Fruit fly (Drosophila melanogaster) whole organism, embryonic: ENCODE results near the gene Pde11.

ENCODE experiments used
- Asciz ChIP-seq: fragments of 200-800 bp; sonication (Bioruptor generic); optimal IDR thresholded peaks from 2 replicates; lab custom pipeline; 2017; ENCODE audit warnings: missing biosample characterization, mild to moderate bottlenecking, missing genetic modification characterization, missing genetic modification reagents
- BEAF-32 ChIP-seq: fragments of 200-800 bp; sonication (Bioruptor generic); optimal IDR thresholded peaks from 3 replicates; lab custom pipeline; 2017; ENCODE audit warnings: missing biosample characterization, missing genetic modification characterization, mild to moderate bottlenecking, moderate library complexity, missing genetic modification reagents
- CG11696 ChIP-seq: fragments of 200-800 bp; sonication (Bioruptor generic); IDR thresholded peaks from 2 replicates; pipeline ENCODE4 v1.3.6; 2022; ENCODE audit warnings: missing biosample characterization, missing genetic modification characterization
- CG12071 ChIP-seq: fragments of 200-800 bp; sonication (Bioruptor generic); optimal IDR thresholded peaks from 3 replicates; lab custom pipeline; 2018; ENCODE audit warnings: missing biosample characterization, mild to moderate bottlenecking, missing genetic modification characterization
- CG12236 ChIP-seq: fragments of 200-800 bp; sonication (Bioruptor generic); optimal IDR thresholded peaks from 2 replicates; lab custom pipeline; 2016; ENCODE audit warnings: missing biosample characterization, missing genetic modification characterization
- CG12659 ChIP-seq: fragments of 200-800 bp; sonication (Bioruptor generic); optimal IDR thresholded peaks from 3 replicates; lab custom pipeline; 2017; ENCODE audit warnings: mild to moderate bottlenecking, missing biosample characterization, missing genetic modification reagents, missing genetic modification characterization
- CG15514 ChIP-seq: fragments of 200-800 bp; sonication (Bioruptor generic); optimal IDR thresholded peaks from 3 replicates; lab custom pipeline; 2017; ENCODE audit warnings: missing biosample characterization, missing genetic modification characterization, mild to moderate bottlenecking, moderate library complexity, missing genetic modification reagents
- CG1602 ChIP-seq: fragments of 200-800 bp; sonication (Bioruptor generic); optimal IDR thresholded peaks from 3 replicates; lab custom pipeline; 2016; ENCODE audit warnings: missing biosample characterization, missing genetic modification characterization
- CG17186 ChIP-seq: fragments of 200-800 bp; sonication (Bioruptor generic); optimal IDR thresholded peaks from 3 replicates; lab custom pipeline; 2017; ENCODE audit warnings: missing biosample characterization, missing genetic modification reagents, missing genetic modification characterization
- CG17568 ChIP-seq: fragments of 200-800 bp; sonication (Bioruptor generic); optimal IDR thresholded peaks from 2 replicates; lab custom pipeline; 2018; ENCODE audit warnings: missing biosample characterization, mild to moderate bottlenecking, missing genetic modification characterization, moderate library complexity
- CG2875 ChIP-seq: fragments of 200-800 bp; sonication (Bioruptor generic); optimal IDR thresholded peaks from 2 replicates; lab custom pipeline; 2017; ENCODE audit warnings: missing biosample characterization, mild to moderate bottlenecking, missing genetic modification characterization, missing genetic modification reagents
- CG34224 ChIP-seq: fragments of 200-800 bp; sonication (Bioruptor generic); IDR thresholded peaks from 3 replicates; pipeline ENCODE4 v1.3.6; 2022; ENCODE audit warnings: missing biosample characterization, missing genetic modification characterization; ENCODE audit not compliant: partially characterized antibody
- CG4328 ChIP-seq: fragments of 200-800 bp; sonication (Bioruptor generic); optimal IDR thresholded peaks from 3 replicates; lab custom pipeline; 2017; ENCODE audit warnings: missing biosample characterization, missing genetic modification reagents, missing genetic modification characterization
- CG7271 ChIP-seq: fragments of 200-800 bp; sonication (Bioruptor generic); optimal IDR thresholded peaks from 2 replicates; lab custom pipeline; 2018; ENCODE audit warnings: missing biosample characterization, mild to moderate bottlenecking, missing genetic modification characterization, moderate library complexity
- CG7556 ChIP-seq: fragments of 200-800 bp; sonication (Bioruptor generic); optimal IDR thresholded peaks from 2 replicates; lab custom pipeline; 2017; ENCODE audit warnings: missing biosample characterization, mild to moderate bottlenecking, missing genetic modification characterization
- CG9727 ChIP-seq: fragments of 200-800 bp; sonication (Bioruptor generic); optimal IDR thresholded peaks from 3 replicates; lab custom pipeline; 2017; ENCODE audit warnings: missing biosample characterization, mild to moderate bottlenecking, missing genetic modification characterization
- CkIIα-i1 ChIP-seq: fragments of 200-800 bp; sonication (Bioruptor generic); IDR thresholded peaks from 2 replicates; pipeline ENCODE4 v1.3.6; 2022; ENCODE audit warnings: missing biosample characterization, missing genetic modification characterization
- D ChIP-seq, 2 experiments: fragments of 200-800 bp in 1 of 2; fragments of >200 bp in 1 of 2; sonication (Bioruptor generic) in 1 of 2; optimal IDR thresholded peaks; 2 replicates in 1 of 2; 3 replicates in 1 of 2; lab custom pipeline; 2017; ENCODE audit warnings: mild to moderate bottlenecking in 1 of 2, missing biosample characterization in 1 of 2, missing genetic modification characterization in 1 of 2, missing genetic modification reagents in 1 of 2
- HHEX ChIP-seq: fragments of 200-800 bp; sonication (Bioruptor generic); optimal IDR thresholded peaks from 3 replicates; lab custom pipeline; 2017; ENCODE audit warnings: missing biosample characterization, mild to moderate bottlenecking, missing genetic modification characterization, missing genetic modification reagents
- HmgD ChIP-seq: fragments of 200-800 bp; sonication (Bioruptor generic); optimal IDR thresholded peaks from 3 replicates; lab custom pipeline; 2016; ENCODE audit warnings: missing biosample characterization, missing genetic modification characterization
- Hr39 ChIP-seq: fragments of >200 bp; optimal IDR thresholded peaks from 2 replicates; lab custom pipeline; 2017
- Lpt ChIP-seq: fragments of >200 bp; optimal IDR thresholded peaks from 2 replicates; lab custom pipeline; 2018; ENCODE audit warnings: missing biosample characterization, missing genetic modification characterization
- Mes4 ChIP-seq: fragments of 200-800 bp; sonication (Bioruptor generic); optimal IDR thresholded peaks from 2 replicates; lab custom pipeline; 2016; ENCODE audit warnings: missing biosample characterization, missing genetic modification characterization
- Rx ChIP-seq: fragments of 200-800 bp; sonication (Bioruptor generic); IDR thresholded peaks from 2 replicates; pipeline ENCODE4 v1.3.6; 2022; ENCODE audit warnings: missing biosample characterization, missing genetic modification characterization
- aop ChIP-seq: fragments of 200-800 bp; sonication (Bioruptor generic); IDR thresholded peaks from 2 replicates; pipeline ENCODE4 v1.3.6; 2022; ENCODE audit warnings: missing biosample characterization, missing genetic modification characterization
- ase ChIP-seq: fragments of 200-800 bp; sonication (Bioruptor generic); IDR thresholded peaks from 3 replicates; pipeline ENCODE4 v1.3.6; 2022; ENCODE audit warnings: missing biosample characterization, missing genetic modification characterization
- bcd ChIP-seq: fragments of 200-800 bp; sonication (Bioruptor generic); optimal IDR thresholded peaks from 2 replicates; lab custom pipeline; 2017; ENCODE audit warnings: missing biosample characterization, mild to moderate bottlenecking, missing genetic modification characterization
- bowl ChIP-seq: fragments of 200-800 bp; sonication (Bioruptor generic); IDR thresholded peaks from 2 replicates; pipeline ENCODE4 v1.3.6; 2022; ENCODE audit warnings: missing biosample characterization, missing genetic modification characterization
- cg ChIP-seq: fragments of 200-800 bp; sonication (Bioruptor generic); optimal IDR thresholded peaks from 3 replicates; lab custom pipeline; 2019; ENCODE audit warnings: missing biosample characterization, mild to moderate bottlenecking, missing genetic modification characterization, moderate library complexity
- gcm ChIP-seq: fragments of 200-800 bp; sonication (Bioruptor generic); optimal IDR thresholded peaks from 2 replicates; lab custom pipeline; 2019; ENCODE audit warnings: missing biosample characterization, mild to moderate bottlenecking, missing genetic modification characterization, moderate library complexity
- hbn ChIP-seq: fragments of 200-800 bp; sonication (Bioruptor generic); IDR thresholded peaks from 2 replicates; pipeline ENCODE4 v1.3.6; 2022; ENCODE audit warnings: missing biosample characterization, missing genetic modification characterization; ENCODE audit not compliant: partially characterized antibody
- jing ChIP-seq: fragments of 200-800 bp; sonication (Bioruptor generic); optimal IDR thresholded peaks from 2 replicates; lab custom pipeline; 2018; ENCODE audit warnings: missing biosample characterization, mild to moderate bottlenecking, missing genetic modification characterization
- kni ChIP-seq: fragments of 200-800 bp; sonication (Bioruptor generic); optimal IDR thresholded peaks from 3 replicates; lab custom pipeline; 2017; ENCODE audit warnings: mild to moderate bottlenecking, missing biosample characterization, missing genetic modification reagents, missing genetic modification characterization
- luna ChIP-seq: fragments of 200-800 bp; sonication (Bioruptor generic); optimal IDR thresholded peaks from 2 replicates; lab custom pipeline; 2016; ENCODE audit warnings: missing biosample characterization, missing genetic modification characterization
- mld ChIP-seq: fragments of 200-800 bp; sonication (Bioruptor generic); IDR thresholded peaks from 3 replicates; pipeline ENCODE4 v1.3.6; 2022; ENCODE audit warnings: missing biosample characterization, missing genetic modification characterization; ENCODE audit not compliant: partially characterized antibody
- pfk ChIP-seq: fragments of 200-800 bp; sonication (Bioruptor generic); optimal IDR thresholded peaks from 2 replicates; lab custom pipeline; 2018; ENCODE audit warnings: missing biosample characterization, mild to moderate bottlenecking, missing genetic modification characterization, moderate library complexity
- prd ChIP-seq, 3 experiments: fragments of >200 bp in 2 of 3; fragments of 200-800 bp in 1 of 3; sonication (Bioruptor generic) in 1 of 3; optimal IDR thresholded peaks in 2 of 3; IDR thresholded peaks in 1 of 3; 2 replicates in 2 of 3; 3 replicates in 1 of 3; pipeline versions ENCODE4 v1.3.6 to Lab custom; 2017 to 2022; ENCODE audit warnings: missing biosample characterization in 1 of 3, missing genetic modification characterization in 1 of 3
- ranshi ChIP-seq: fragments of 200-800 bp; sonication (Bioruptor generic); IDR thresholded peaks from 2 replicates; pipeline ENCODE4 v1.3.6; 2022; ENCODE audit warnings: missing biosample characterization, missing genetic modification characterization
- sens-2 ChIP-seq: fragments of 200-800 bp; sonication (Bioruptor generic); IDR thresholded peaks from 2 replicates; pipeline ENCODE4 v1.3.6; 2022; ENCODE audit warnings: missing biosample characterization, missing genetic modification characterization
- slp2 ChIP-seq: fragments of 200-800 bp; sonication (Bioruptor generic); optimal IDR thresholded peaks from 2 replicates; lab custom pipeline; 2016; ENCODE audit warnings: missing biosample characterization, missing genetic modification characterization
- so ChIP-seq: fragments of 200-800 bp; sonication (Bioruptor generic); IDR thresholded peaks from 3 replicates; pipeline ENCODE4 v1.3.6; 2022; ENCODE audit warnings: missing biosample characterization, missing genetic modification characterization
- sug ChIP-seq: fragments of 200-800 bp; optimal IDR thresholded peaks from 2 replicates; lab custom pipeline; 2019; ENCODE audit warnings: missing biosample characterization, mild to moderate bottlenecking, missing genetic modification characterization, moderate library complexity
- tio ChIP-seq: fragments of 200-800 bp; sonication (Bioruptor generic); optimal IDR thresholded peaks from 2 replicates; lab custom pipeline; 2017; ENCODE audit warnings: missing biosample characterization, missing genetic modification characterization, inconsistent platforms
- trem ChIP-seq: fragments of 200-800 bp; optimal IDR thresholded peaks from 3 replicates; lab custom pipeline; 2019; ENCODE audit warnings: missing biosample characterization, mild to moderate bottlenecking, missing genetic modification characterization, moderate library complexity
- ttk ChIP-seq: fragments of 200-800 bp; sonication (Bioruptor generic); IDR thresholded peaks from 2 replicates; pipeline ENCODE4 v2.1.2; 2022; ENCODE audit warnings: missing biosample characterization, missing genetic modification characterization
- unc-4 ChIP-seq: fragments of 200-800 bp; sonication (Bioruptor generic); IDR thresholded peaks from 2 replicates; pipeline ENCODE4 v1.3.6; 2022; ENCODE audit warnings: missing biosample characterization, missing genetic modification characterization; ENCODE audit not compliant: partially characterized antibody
- wdn ChIP-seq: fragments of 200-800 bp; sonication (Bioruptor generic); IDR thresholded peaks from 2 replicates; pipeline ENCODE4 v1.3.6; 2022; ENCODE audit warnings: missing biosample characterization, missing genetic modification characterization
- wek ChIP-seq: fragments of 200-800 bp; sonication (Bioruptor generic); optimal IDR thresholded peaks from 3 replicates; lab custom pipeline; 2018; ENCODE audit warnings: missing biosample characterization, mild to moderate bottlenecking, missing genetic modification characterization, moderate library complexity
- zen2 ChIP-seq: fragments of 200-800 bp; sonication (Bioruptor generic); IDR thresholded peaks from 3 replicates; pipeline ENCODE4 v1.3.6; 2022; ENCODE audit warnings: missing biosample characterization, missing genetic modification characterization; ENCODE audit not compliant: partially characterized antibody

The Pde11 gene

dm6 chr2L:18617003-18617402, 26.9 kb upstream of the Pde11 start, which contains the start of gene MESR3 (continued):
- TF ChIP-seq unc-4 (GFP tag; lab: Robert Waterston, UW) (no peak), HmgD (GFP tag; lab: Kevin White, UChicago) (no peak), slp2 (GFP tag; lab: Kevin White, UChicago) (no peak), gcm (GFP tag; lab: Kevin White, UChicago) (peak; percentile 55), ranshi (GFP tag; lab: Robert Waterston, UW) (peak; percentile 77), hbn (GFP tag; lab: Robert Waterston, UW) (no peak), CG7556 (GFP tag; lab: Kevin White, UChicago) (peak; percentile 56), pfk (GFP tag; lab: Kevin White, UChicago) (peak; percentile 24), Lpt (no peak), D (optimal IDR thresholded peaks at IDR 0.05; lab: Kevin White, UChicago) (no peak), D (GFP tag; optimal IDR thresholded peaks at IDR 0.05; lab: Kevin White, UChicago) (peak; percentile 39), wdn (GFP tag; lab: Robert Waterston, UW) (no peak), CG4328 (GFP tag; lab: Kevin White, UChicago) (peak; percentile 66), bowl (no peak), Rx (no peak; the same call in 1 of the 2 replicates), trem (tag; lab: Kevin White, UChicago) (peak; percentile 76), so (peak; percentile 68), HHEX (GFP tag; lab: Kevin White, UChicago) (peak; percentile 44), Asciz (peak; percentile 73), prd (optimal IDR thresholded peaks at IDR 0.05; lab: Kevin White, UChicago) (no peak), prd (GFP tag; IDR thresholded peaks at IDR 0.05; lab: Robert Waterston, UW) (peak; percentile 67), CG9727 (GFP tag; lab: Kevin White, UChicago) (peak; percentile 69), cg (GFP tag; lab: Kevin White, UChicago) (no peak), CG12659 (peak; percentile 53), CG17186 (GFP tag; lab: Kevin White, UChicago) (no peak), CG15514 (GFP tag; lab: Kevin White, UChicago) (peak; percentile 68), jing (GFP tag; lab: Kevin White, UChicago) (no peak), BEAF-32 (no peak), kni (GFP tag; lab: Kevin White, UChicago) (no peak), CG12236 (GFP tag; lab: Kevin White, UChicago) (no peak), sens-2 (GFP tag; lab: Robert Waterston, UW) (no peak), CG2875 (GFP tag; lab: Kevin White, UChicago) (peak; percentile 60), Hr39 (no peak), CG11696 (GFP tag; lab: Robert Waterston, UW) (peak; percentile 71), wek (GFP tag; lab: Kevin White, UChicago) (peak; percentile 17), CG17568 (GFP tag; lab: Kevin White, UChicago) (peak; percentile 36), CkIIα-i1 (GFP tag; lab: Robert Waterston, UW) (no peak), ttk (GFP tag; lab: Robert Waterston, UW) (peak; percentile 60; the same call in 1 of the 2 replicates), CG7271 (peak; percentile 58), Mes4 (GFP tag; lab: Kevin White, UChicago) (no peak), CG1602 (GFP tag; lab: Kevin White, UChicago) (peak; percentile 58), zen2 (GFP tag; lab: Robert Waterston, UW) (peak; percentile 23; the same call in 1 of the 3 replicates), CG12071 (GFP tag; lab: Kevin White, UChicago) (peak; percentile 76), CG34224 (GFP tag; lab: Robert Waterston, UW) (no peak), aop (GFP tag; lab: Robert Waterston, UW) (no peak), tio (GFP tag; lab: Kevin White, UChicago) (no peak), luna (GFP tag; lab: Kevin White, UChicago) (no peak), bcd (GFP tag; lab: Kevin White, UChicago) (peak; percentile 57), ase (GFP tag; lab: Robert Waterston, UW) (peak; percentile 66; the same call in 1 of the 3 replicates), sug (tag; lab: Kevin White, UChicago) (no peak), mld (GFP tag; lab: Robert Waterston, UW) (no peak)
